Fruit fly (Drosophila melanogaster) Kc167 (cell line): ENCODE data around the gene RfC3.

Experiments used
- insv ChIP-seq: fragments of >200 bp; optimal IDR thresholded peaks from 3 replicates; lab custom pipeline; 2018; ENCODE audit warnings: missing external identifiers
- psq ChIP-seq: fragments of >200 bp; optimal IDR thresholded peaks from 2 replicates; lab custom pipeline; 2017; ENCODE audit warnings: missing external identifiers

dm6 chr2L:10378631-10379030 is 40.4 kb upstream of the RfC3 start:
- TF ChIP-seq psq (no peak), insv (lab: Kevin White, UChicago) (no peak)
